Worm (Caenorhabditis elegans) whole organism, late embryonic: ENCODE results near the gene tag-243.
A peak's percentile ranks its signal among the peaks of the same experiment; 100 is the strongest.

Experiments
- C08G9.2 ChIP-seq: sonication (generic microtip); optimal IDR thresholded peaks from 2 replicates; lab custom pipeline; 2016; ENCODE audit warnings: mild to moderate bottlenecking, missing genetic modification characterization, moderate library complexity, missing compliant biosample characterization
- C38D4.7 ChIP-seq: fragments of 200-800 bp; sonication (Bioruptor generic); optimal IDR thresholded peaks from 2 replicates; lab custom pipeline; 2018; ENCODE audit warnings: mild to moderate bottlenecking, missing genetic modification characterization, moderate library complexity, missing compliant biosample characterization
- F13H6.1 ChIP-seq: sonication (generic microtip); optimal IDR thresholded peaks from 2 replicates; lab custom pipeline; 2016; ENCODE audit warnings: missing genetic modification characterization, missing compliant biosample characterization
- K02D7.2 ChIP-seq: sonication (generic microtip); optimal IDR thresholded peaks from 2 replicates; lab custom pipeline; 2017; ENCODE audit warnings: mild to moderate bottlenecking, missing genetic modification characterization, missing compliant biosample characterization
- Y22D7AL.16 ChIP-seq: sonication (generic microtip); optimal IDR thresholded peaks from 2 replicates; lab custom pipeline; 2016; ENCODE audit warnings: missing genetic modification characterization, missing compliant biosample characterization
- ahr-1 ChIP-seq: sonication (generic microtip); optimal IDR thresholded peaks from 2 replicates; lab custom pipeline; 2016; ENCODE audit warnings: missing genetic modification characterization, missing compliant biosample characterization
- ceh-14 ChIP-seq: sonication (generic microtip); optimal IDR thresholded peaks from 2 replicates; lab custom pipeline; 2016; ENCODE audit warnings: missing genotype, missing genetic modification characterization, missing compliant biosample characterization
- ceh-18 ChIP-seq: sonication (generic microtip); optimal IDR thresholded peaks from 2 replicates; lab custom pipeline; 2016; ENCODE audit warnings: missing genetic modification characterization, missing compliant biosample characterization
- ceh-19 ChIP-seq: fragments of 200-800 bp; sonication (Bioruptor generic); optimal IDR thresholded peaks from 2 replicates; lab custom pipeline; 2018; ENCODE audit warnings: mild to moderate bottlenecking, missing genetic modification characterization, missing compliant biosample characterization
- ceh-2 ChIP-seq: sonication (generic microtip); optimal IDR thresholded peaks from 2 replicates; lab custom pipeline; 2016; ENCODE audit warnings: missing genotype, missing genetic modification characterization, missing compliant biosample characterization
- ceh-22 ChIP-seq: sonication (generic microtip); optimal IDR thresholded peaks from 2 replicates; lab custom pipeline; 2017; ENCODE audit warnings: missing biosample characterization, missing genetic modification characterization
- ceh-24 ChIP-seq: sonication (generic microtip); optimal IDR thresholded peaks from 2 replicates; lab custom pipeline; 2016; ENCODE audit warnings: mild to moderate bottlenecking, missing genetic modification characterization, missing compliant biosample characterization
- ceh-30 ChIP-seq: fragments of 150-350 bp; optimal IDR thresholded peaks from 2 replicates; lab custom pipeline; 2014; ENCODE audit warnings: missing biosample characterization, missing genetic modification characterization
- ceh-34 ChIP-seq: sonication (generic microtip); optimal IDR thresholded peaks from 2 replicates; lab custom pipeline; 2016; ENCODE audit warnings: mild to moderate bottlenecking, missing genetic modification characterization, missing compliant biosample characterization
- ceh-45 ChIP-seq: fragments of 200-800 bp; sonication (Bioruptor generic); IDR thresholded peaks from 2 replicates; pipeline ENCODE4 v1.3.6; 2022; ENCODE audit warnings: missing genetic modification reagents, missing genetic modification characterization, missing compliant biosample characterization
- ceh-48 ChIP-seq: sonication (generic microtip); optimal IDR thresholded peaks from 2 replicates; lab custom pipeline; 2016; ENCODE audit warnings: missing genetic modification characterization, inconsistent platforms, missing compliant biosample characterization
- ceh-6 ChIP-seq: fragments of 200-800 bp; sonication (Bioruptor generic); optimal IDR thresholded peaks from 2 replicates; lab custom pipeline; 2018; ENCODE audit warnings: mild to moderate bottlenecking, missing genetic modification characterization, missing compliant biosample characterization
- ceh-9 ChIP-seq: sonication (generic microtip); optimal IDR thresholded peaks from 2 replicates; lab custom pipeline; 2016; ENCODE audit warnings: mild to moderate bottlenecking, missing genetic modification characterization, inconsistent platforms, missing compliant biosample characterization
- che-1 ChIP-seq: sonication (generic microtip); optimal IDR thresholded peaks from 2 replicates; lab custom pipeline; 2016; ENCODE audit warnings: mild to moderate bottlenecking, missing genetic modification characterization, missing compliant biosample characterization
- dmd-4 ChIP-seq: sonication (generic microtip); optimal IDR thresholded peaks from 2 replicates; lab custom pipeline; 2016; ENCODE audit warnings: borderline replicate concordance, missing genetic modification characterization, missing compliant biosample characterization
- elt-2 ChIP-seq: sonication (generic microtip); optimal IDR thresholded peaks from 2 replicates; lab custom pipeline; 2016; ENCODE audit warnings: missing genetic modification reagents, missing genetic modification characterization, missing compliant biosample characterization
- elt-4 ChIP-seq: sonication (generic microtip); optimal IDR thresholded peaks from 2 replicates; lab custom pipeline; 2016; ENCODE audit warnings: missing genetic modification characterization, missing compliant biosample characterization
- ets-4 ChIP-seq: sonication (generic microtip); optimal IDR thresholded peaks from 2 replicates; lab custom pipeline; 2016; ENCODE audit warnings: missing genetic modification characterization, missing compliant biosample characterization
- eyg-1 ChIP-seq: sonication (generic microtip); optimal IDR thresholded peaks from 2 replicates; lab custom pipeline; 2016; ENCODE audit warnings: missing genotype, missing genetic modification characterization, missing compliant biosample characterization
- fkh-10 ChIP-seq: fragments of 150-350 bp; optimal IDR thresholded peaks from 2 replicates; lab custom pipeline; 2014; ENCODE audit warnings: missing biosample characterization, missing genetic modification reagents, missing genetic modification characterization
- fkh-6 ChIP-seq: sonication (generic microtip); optimal IDR thresholded peaks from 2 replicates; lab custom pipeline; 2016; ENCODE audit warnings: missing genetic modification characterization, missing compliant biosample characterization
- hlh-13 ChIP-seq: fragments of 200-800 bp; sonication (Bioruptor generic); optimal IDR thresholded peaks from 2 replicates; lab custom pipeline; 2018; ENCODE audit warnings: mild to moderate bottlenecking, missing genetic modification characterization, missing compliant biosample characterization
- hlh-15 ChIP-seq: sonication (generic microtip); optimal IDR thresholded peaks from 2 replicates; lab custom pipeline; 2016; ENCODE audit warnings: missing genetic modification characterization, missing compliant biosample characterization
- hlh-30 ChIP-seq: sonication (generic microtip); optimal IDR thresholded peaks from 2 replicates; lab custom pipeline; 2017; ENCODE audit warnings: antibody characterized with exemption, missing genetic modification characterization, missing compliant biosample characterization; ENCODE audit not compliant: insufficient read depth
- hlh-8 ChIP-seq: sonication (generic microtip); optimal IDR thresholded peaks from 2 replicates; lab custom pipeline; 2016; ENCODE audit warnings: missing genotype, missing genetic modification characterization, missing compliant biosample characterization
- lin-11 ChIP-seq: fragments of 200-800 bp; sonication (Bioruptor generic); optimal IDR thresholded peaks from 2 replicates; lab custom pipeline; 2018; ENCODE audit warnings: mild to moderate bottlenecking, missing genetic modification characterization, missing compliant biosample characterization
- madf-2 ChIP-seq: sonication (generic microtip); optimal IDR thresholded peaks from 2 replicates; lab custom pipeline; 2017; ENCODE audit warnings: missing genetic modification characterization, missing compliant biosample characterization
- mec-3 ChIP-seq: sonication (generic microtip); optimal IDR thresholded peaks from 2 replicates; lab custom pipeline; 2016; ENCODE audit warnings: borderline replicate concordance, missing genetic modification characterization, missing compliant biosample characterization
- nfya-1 ChIP-seq: sonication (generic microtip); optimal IDR thresholded peaks from 2 replicates; lab custom pipeline; 2017; ENCODE audit warnings: missing genetic modification characterization, mild to moderate bottlenecking, missing compliant biosample characterization, antibody characterized with exemption, moderate library complexity
- nhr-232 ChIP-seq: sonication (generic microtip); optimal IDR thresholded peaks from 2 replicates; lab custom pipeline; 2016; ENCODE audit warnings: missing genetic modification characterization, missing compliant biosample characterization
- npax-4 ChIP-seq: sonication (generic microtip); optimal IDR thresholded peaks from 2 replicates; lab custom pipeline; 2016; ENCODE audit warnings: missing genetic modification characterization, missing compliant biosample characterization
- odd-2 ChIP-seq: sonication (generic microtip); optimal IDR thresholded peaks from 2 replicates; lab custom pipeline; 2017; ENCODE audit warnings: antibody characterized with exemption, mild to moderate bottlenecking, missing genetic modification characterization, missing compliant biosample characterization
- pat-9 ChIP-seq: fragments of 200-800 bp; sonication (Bioruptor generic); optimal IDR thresholded peaks from 2 replicates; lab custom pipeline; 2018; ENCODE audit warnings: mild to moderate bottlenecking, missing genetic modification characterization, moderate library complexity, missing compliant biosample characterization
- pax-1 ChIP-seq: fragments of 150-350 bp; optimal IDR thresholded peaks from 2 replicates; lab custom pipeline; 2014; ENCODE audit warnings: missing biosample characterization, missing genetic modification characterization
- pha-2 ChIP-seq: sonication (generic microtip); optimal IDR thresholded peaks from 2 replicates; lab custom pipeline; 2017; ENCODE audit warnings: mild to moderate bottlenecking, missing genetic modification characterization, missing compliant biosample characterization
- pha-4 ChIP-seq: fragments of 150-350 bp; optimal IDR thresholded peaks from 2 replicates; lab custom pipeline; 2018; ENCODE audit warnings: missing biosample characterization, missing genetic modification reagents, missing genetic modification characterization
- pqm-1 ChIP-seq: sonication (generic microtip); optimal IDR thresholded peaks from 2 replicates; lab custom pipeline; 2016; ENCODE audit warnings: missing genetic modification characterization, missing compliant biosample characterization
- pros-1 ChIP-seq: fragments of 150-350 bp; optimal IDR thresholded peaks from 2 replicates; lab custom pipeline; 2014; ENCODE audit warnings: missing biosample characterization, missing genetic modification reagents, missing genetic modification characterization
- rnt-1 ChIP-seq: sonication (generic microtip); optimal IDR thresholded peaks from 2 replicates; lab custom pipeline; 2016; ENCODE audit warnings: missing genetic modification characterization, missing compliant biosample characterization
- sdc-2 ChIP-seq: sonication (generic microtip); optimal IDR thresholded peaks from 2 replicates; lab custom pipeline; 2016; ENCODE audit warnings: missing genotype, missing genetic modification characterization, missing compliant biosample characterization
- sox-2 ChIP-seq: fragments of 200-800 bp; sonication (Bioruptor generic); IDR thresholded peaks from 2 replicates; pipeline ENCODE4 v1.3.6; 2022; ENCODE audit warnings: missing genetic modification reagents, missing genetic modification characterization, missing compliant biosample characterization
- sox-4 ChIP-seq: sonication (generic microtip); optimal IDR thresholded peaks from 2 replicates; lab custom pipeline; 2017; ENCODE audit warnings: mild to moderate bottlenecking, missing genetic modification characterization, inconsistent platforms, missing compliant biosample characterization
- tbx-2 ChIP-seq: sonication (generic microtip); optimal IDR thresholded peaks from 2 replicates; lab custom pipeline; 2016; ENCODE audit warnings: missing genetic modification characterization, missing compliant biosample characterization
- unc-3 ChIP-seq, 2 experiments: fragments of 200-800 bp in 1 of 2; sonication (Bioruptor generic) in 1 of 2; sonication (generic microtip) in 1 of 2; conservative IDR thresholded peaks in 1 of 2; optimal IDR thresholded peaks in 1 of 2; 2 replicates each; pipeline versions ENCODE4 v1.3.6 to Lab custom; 2016 to 2022; ENCODE audit warnings: missing compliant biosample characterization in 2 of 2, missing genetic modification characterization in 2 of 2, missing genetic modification reagents in 1 of 2
- unc-42 ChIP-seq: sonication (generic microtip); optimal IDR thresholded peaks from 2 replicates; lab custom pipeline; 2016; ENCODE audit warnings: missing genotype, missing genetic modification characterization, missing compliant biosample characterization
- unc-55 ChIP-seq: sonication (generic microtip); optimal IDR thresholded peaks from 2 replicates; lab custom pipeline; 2017; ENCODE audit warnings: missing biosample characterization, missing genetic modification reagents, missing genetic modification characterization
- ztf-16 ChIP-seq: sonication (generic microtip); optimal IDR thresholded peaks from 2 replicates; lab custom pipeline; 2017; ENCODE audit warnings: missing genetic modification characterization, missing compliant biosample characterization

tag-243 gene

ce11 chrIII:4689595-4689994 is 1.3 kb upstream of the tag-243 start:
- TF ChIP-seq madf-2 (tag; lab: Kevin White, UChicago) (peak; percentile 84), fkh-10 (GFP tag; lab: Kevin White, UChicago) (no peak), elt-4 (no peak), C08G9.2 (tag; lab: Kevin White, UChicago) (peak; percentile 62), nfya-1 (tag; lab: Kevin White, UChicago) (peak; percentile 59), hlh-30 (tag; lab: Kevin White, UChicago) (peak; percentile 69), hlh-8 (tag; lab: Kevin White, UChicago) (peak; percentile 24), nhr-232 (tag; lab: Kevin White, UChicago) (peak; percentile 75), unc-42 (tag; lab: Kevin White, UChicago) (no peak), rnt-1 (tag; lab: Kevin White, UChicago) (peak; percentile 62), ceh-30 (tag; lab: Kevin White, UChicago) (peak; percentile 51), F13H6.1 (peak; percentile 31), ceh-9 (tag; lab: Kevin White, UChicago) (peak; percentile 62), che-1 (tag; lab: Kevin White, UChicago) (peak; percentile 86), ceh-48 (peak; percentile 65), pax-1 (tag; lab: Kevin White, UChicago) (no peak), K02D7.2 (tag; lab: Kevin White, UChicago) (peak; percentile 59), lin-11 (tag; lab: Kevin White, UChicago) (peak; percentile 65), eyg-1 (tag; lab: Kevin White, UChicago) (peak; percentile 29), ceh-18 (tag; lab: Kevin White, UChicago) (peak; percentile 35), ceh-34 (peak; percentile 77), pqm-1 (tag; lab: Kevin White, UChicago) (peak; percentile 44), sdc-2 (tag; lab: Kevin White, UChicago) (peak; percentile 62), sox-4 (peak; percentile 72), hlh-15 (tag; lab: Kevin White, UChicago) (peak; percentile 57), ceh-2 (tag; lab: Kevin White, UChicago) (peak; percentile 34), elt-2 (peak; percentile 83), unc-55 (no peak), tbx-2 (tag; lab: Kevin White, UChicago) (peak; percentile 74), ceh-19 (GFP tag; lab: Kevin White, UChicago) (peak; percentile 73), ahr-1 (tag; lab: Kevin White, UChicago) (peak; percentile 69), pat-9 (peak; percentile 74), ceh-14 (peak; percentile 45), ceh-24 (tag; lab: Kevin White, UChicago) (peak; percentile 25), pha-2 (tag; lab: Kevin White, UChicago) (peak; percentile 63), ceh-22 (tag; lab: Kevin White, UChicago) (no peak), hlh-13 (GFP tag; lab: Kevin White, UChicago) (peak; percentile 77), Y22D7AL.16 (peak; percentile 63), pros-1 (tag; lab: Kevin White, UChicago) (no peak), pha-4 (tag; lab: Kevin White, UChicago) (no peak), odd-2 (tag; lab: Kevin White, UChicago) (no peak), C38D4.7 (peak; percentile 74), sox-2 (GFP tag; lab: Robert Waterston, UW) (peak; percentile 65), ceh-45 (GFP tag; lab: Robert Waterston, UW) (peak; percentile 63; the same call in 1 of the 2 replicates), unc-3 (GFP tag; conservative IDR thresholded peaks at IDR 0.05; lab: Robert Waterston, UW) (peak; percentile 40; the same call in 1 of the 2 replicates), unc-3 (tag; optimal IDR thresholded peaks at IDR 0.05; lab: Kevin White, UChicago) (peak; percentile 61), dmd-4 (peak; percentile 66), ets-4 (tag; lab: Kevin White, UChicago) (peak; percentile 68), npax-4 (tag; lab: Kevin White, UChicago) (peak; percentile 65), mec-3 (no peak), ztf-16 (peak; percentile 60), fkh-6 (peak; percentile 81), ceh-6 (peak; percentile 89)
